Fruit fly (Drosophila melanogaster) whole organism, embryonic: ENCODE measurements around the gene CG12075.

Experiments used
- CG17612 ChIP-seq: fragments of 200-800 bp; sonication (Bioruptor generic); IDR thresholded peaks from 2 replicates; pipeline ENCODE4 v1.3.6; 2022; ENCODE audit warnings: missing biosample characterization, missing genetic modification characterization
- CG8290 ChIP-seq, 3 experiments: fragments of 200-800 bp; sonication (Bioruptor generic); optimal IDR thresholded peaks; 2 replicates each; lab custom pipeline; 2016 to 2019; ENCODE audit warnings: missing biosample characterization in 3 of 3, missing genetic modification characterization in 3 of 3, mild to moderate bottlenecking in 2 of 3, moderate library complexity in 1 of 3
- Lhr ChIP-seq: fragments of 200-800 bp; sonication (Bioruptor generic); optimal IDR thresholded peaks from 3 replicates; lab custom pipeline; 2017; ENCODE audit warnings: mild to moderate bottlenecking, missing biosample characterization, missing genetic modification reagents, missing genetic modification characterization

CG12075 gene

dm6 chrX:8911878-8912277 lies 73.8 kb downstream of the CG12075 start:
- TF ChIP-seq CG8290 (GFP tag; optimal IDR thresholded peaks at IDR 0.05; lab: Kevin White, UChicago): peak; percentile 92
- peak in 1 of 2 experiments; percentile 65 for TF ChIP-seq CG8290 (tag; optimal IDR thresholded peaks at IDR 0.05; lab: Kevin White, UChicago)
- peak; percentile 52; the same call in 1 of the 2 replicates for TF ChIP-seq CG17612
- no peak for TF ChIP-seq Lhr (GFP tag; lab: Kevin White, UChicago)
